Worm (Caenorhabditis elegans): Measurements from ENCODE around the gene Y110A2AL.6.

DNA sequence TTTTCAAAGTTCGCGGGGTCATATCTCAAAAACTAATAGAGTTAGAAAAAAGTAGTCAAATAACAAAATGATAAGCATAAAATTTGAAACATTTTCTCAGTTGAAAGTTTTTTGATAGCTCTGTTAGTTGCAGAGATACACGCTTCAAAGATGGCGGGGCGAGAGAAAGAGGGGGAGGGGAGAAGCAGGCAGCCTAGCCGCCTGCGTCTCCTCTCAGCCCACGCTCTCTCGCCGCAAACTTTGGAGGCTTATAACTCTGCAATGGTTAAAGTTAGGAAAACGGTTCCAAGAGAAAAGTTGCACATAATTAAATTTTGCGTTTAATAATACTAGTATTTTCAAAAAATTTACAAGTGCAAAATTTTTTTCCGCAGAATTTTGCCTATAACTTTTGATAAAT, 39.7 kb downstream of the Y110A2AL.6 start:
- TF ChIP-seq snu-23 (GFP tag; optimal IDR thresholded peaks at IDR 0.05) = no peak
- TF ChIP-seq ceh-8 (GFP tag; optimal IDR thresholded peaks at IDR 0.05) = no peak
- TF ChIP-seq fkh-4 (tag; optimal IDR thresholded peaks at IDR 0.05; ENCODE audit: borderline replicate concordance) = no peak
- no peak for TF ChIP-seq nhr-19 (GFP tag; conservative IDR thresholded peaks at IDR 0.05)
- no peak for TF ChIP-seq fos-1 (tag; optimal IDR thresholded peaks at IDR 0.05)
- TF ChIP-seq lin-13 (GFP tag; optimal IDR thresholded peaks at IDR 0.05) = no peak
- TF ChIP-seq sup-37 (GFP tag; optimal IDR thresholded peaks at IDR 0.05) = no peak
- TF ChIP-seq snpc-4 (tag; optimal IDR thresholded peaks at IDR 0.05) = no peak
